Worm (Caenorhabditis elegans): ENCODE measurements around the gene srlf-29.

DNA sequence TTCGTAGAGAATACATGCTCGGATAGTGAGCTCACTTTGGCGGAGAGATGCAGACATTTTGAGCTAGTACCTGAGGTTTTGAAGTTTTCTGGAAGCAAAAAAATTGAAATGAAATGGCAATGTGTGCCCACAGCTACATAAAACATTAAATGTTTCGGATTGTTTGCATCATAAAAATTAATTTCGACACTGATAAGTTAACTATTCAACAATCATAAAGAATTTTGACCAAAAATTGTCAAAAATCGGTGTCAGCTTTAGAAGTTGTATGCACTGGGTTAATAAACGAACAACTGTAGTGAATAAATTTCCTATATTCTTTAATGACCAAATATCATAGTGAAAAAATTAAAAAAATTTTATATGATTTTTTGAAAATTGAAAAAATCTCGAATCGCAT, 47.2 kb upstream of the srlf-29 start, which contains the start of gene fbxa-166:
- TF ChIP-seq dox-1 (GFP tag; IDR thresholded peaks at IDR 0.05) (no peak), snpc-4 (GFP tag; optimal IDR thresholded peaks at IDR 0.05) (no peak), snpc-4 (tag; optimal IDR thresholded peaks at IDR 0.05) (no peak), unc-130 (GFP tag; optimal IDR thresholded peaks at IDR 0.05) (no peak), nhr-120 (GFP tag; IDR thresholded peaks at IDR 0.05) (no peak), dpl-1 (GFP tag; optimal IDR thresholded peaks at IDR 0.05) (no peak), ama-1 (optimal IDR thresholded peaks at IDR 0.05) (no peak), ama-1 (GFP tag; optimal IDR thresholded peaks at IDR 0.05) (no peak), C17E4.6 (GFP tag; IDR thresholded peaks at IDR 0.05) (no peak)
